Fruit fly (Drosophila melanogaster): ENCODE data around the gene CG42724.

CG42724 gene

dm6 chr3R:6397611-6398092, 29.6 kb upstream of the CG42724 start (continued):
- TF ChIP-seq CG8359 (GFP tag; optimal IDR thresholded peaks at IDR 0.05; ENCODE audit: borderline replicate concordance) (no peak), Drgx (GFP tag; IDR thresholded peaks at IDR 0.05) (no peak), CG12219 (GFP tag; optimal IDR thresholded peaks at IDR 0.05) (no peak), lmd (GFP tag; IDR thresholded peaks at IDR 0.05) (peak; percentile 14; the same call in 1 of the 2 replicates), CG8924 (tag; optimal IDR thresholded peaks at IDR 0.05) (no peak), lbe (GFP tag; optimal IDR thresholded peaks at IDR 0.05) (no peak), CG12104 (GFP tag; optimal IDR thresholded peaks at IDR 0.05) (no peak), ERR (GFP tag; optimal IDR thresholded peaks at IDR 0.05) (no peak), CG17359 (tag; optimal IDR thresholded peaks at IDR 0.05) (peak; percentile 6), Hr51 (GFP tag; optimal IDR thresholded peaks at IDR 0.05) (peak in 1 of 2 experiments; percentile 48), ttk (GFP tag; IDR thresholded peaks at IDR 0.05) (no peak), HLH54F (GFP tag; optimal IDR thresholded peaks at IDR 0.05) (peak; percentile 13), exex (tag; optimal IDR thresholded peaks at IDR 0.05) (no peak), Lpt (GFP tag; optimal IDR thresholded peaks at IDR 0.05) (no peak), CG2889 (GFP tag; IDR thresholded peaks at IDR 0.05) (no peak), CHES-1-like (GFP tag; optimal IDR thresholded peaks at IDR 0.05) (no peak), CG12744 (GFP tag; optimal IDR thresholded peaks at IDR 0.05) (no peak), Dek (tag; optimal IDR thresholded peaks at IDR 0.05) (peak; percentile 36), pnt (GFP tag; optimal IDR thresholded peaks at IDR 0.05) (no peak), C15 (GFP tag; IDR thresholded peaks at IDR 0.05) (no peak), sob (GFP tag; IDR thresholded peaks at IDR 0.05) (no peak), CG7271 (tag; optimal IDR thresholded peaks at IDR 0.05) (no peak), Hmr (GFP tag; optimal IDR thresholded peaks at IDR 0.05) (peak; percentile 19), CG12769 (tag; optimal IDR thresholded peaks at IDR 0.05) (peak; percentile 7), gro (GFP tag; optimal IDR thresholded peaks at IDR 0.05) (no peak), MESR4 (GFP tag; optimal IDR thresholded peaks at IDR 0.05) (no peak), Sry-β (GFP tag; optimal IDR thresholded peaks at IDR 0.05) (no peak), CG1603 (tag; optimal IDR thresholded peaks at IDR 0.05) (no peak), Six4 (GFP tag; optimal IDR thresholded peaks at IDR 0.05) (no peak), HLHmδ (GFP tag; optimal IDR thresholded peaks at IDR 0.05) (no peak), CG2129 (GFP tag; IDR thresholded peaks at IDR 0.05; ENCODE audit: partially characterized antibody) (no peak), CG7745 (tag; optimal IDR thresholded peaks at IDR 0.05) (no peak), ci (GFP tag; IDR thresholded peaks at IDR 0.05) (no peak), CG4730 (GFP tag; IDR thresholded peaks at IDR 0.05) (no peak), GATAe (GFP tag; conservative IDR thresholded peaks at IDR 0.05) (no peak), CG17328 (GFP tag; IDR thresholded peaks at IDR 0.05) (no peak), Dll (GFP tag; IDR thresholded peaks at IDR 0.05; ENCODE audit: partially characterized antibody) (no peak), CG15601 (tag; optimal IDR thresholded peaks at IDR 0.05) (no peak), ssp (GFP tag; IDR thresholded peaks at IDR 0.05) (peak; percentile 28; the same call in 1 of the 2 replicates), gcm2 (GFP tag; optimal IDR thresholded peaks at IDR 0.05) (no peak), Camta (GFP tag; optimal IDR thresholded peaks at IDR 0.05) (no peak), gfzf (GFP tag; optimal IDR thresholded peaks at IDR 0.05) (no peak), cato (GFP tag; optimal IDR thresholded peaks at IDR 0.05; ENCODE audit: borderline replicate concordance) (no peak), Myb (GFP tag; optimal IDR thresholded peaks at IDR 0.05) (no peak), ems (GFP tag; optimal IDR thresholded peaks at IDR 0.05) (no peak), pum (GFP tag; optimal IDR thresholded peaks at IDR 0.05) (no peak), zf30C (GFP tag; optimal IDR thresholded peaks at IDR 0.05) (no peak), CG6272 (GFP tag; IDR thresholded peaks at IDR 0.05) (no peak), klu (GFP tag; IDR thresholded peaks at IDR 0.05) (no peak), CG16779 (GFP tag; IDR thresholded peaks at IDR 0.05) (no peak), D (optimal IDR thresholded peaks at IDR 0.05) (no peak), D (GFP tag; optimal IDR thresholded peaks at IDR 0.05) (no peak)
